Worm (Caenorhabditis elegans) whole organism, L4/young adult: Measurements from ENCODE around the gene F54B11.10.

Experiments
- W03F9.2 ChIP-seq: fragments of 150-350 bp; optimal IDR thresholded peaks from 2 replicates; lab custom pipeline; 2014; ENCODE audit warnings: missing biosample characterization, missing genetic modification characterization
- dao-5 ChIP-seq: sonication (generic microtip); optimal IDR thresholded peaks from 2 replicates; lab custom pipeline; 2016; ENCODE audit warnings: missing genotype, missing genetic modification characterization, moderate library complexity, missing compliant biosample characterization
- him-1 ChIP-seq: sonication (generic microtip); optimal IDR thresholded peaks from 2 replicates; lab custom pipeline; 2016; ENCODE audit warnings: missing genotype, missing genetic modification reagents, missing genetic modification characterization, missing compliant biosample characterization

Gene F54B11.10

ce11 chrX:13581820-13582219 is at the start of gene F54B11.10:
Gene F54B11.10 (plus strand): TSS chrX:13582120.
- no peak for TF ChIP-seq dao-5 (tag; lab: Kevin White, UChicago)
- TF ChIP-seq him-1 (tag; lab: Kevin White, UChicago): no peak
- no peak for TF ChIP-seq W03F9.2 (tag; lab: Kevin White, UChicago)

ce11 chrX:13532424-13533309 is 49.3 kb upstream of the F54B11.10 start, which contains the start of gene acr-12:
Gene acr-12 (plus strand): TSS chrX:13532853.
- TF ChIP-seq W03F9.2 (tag; lab: Kevin White, UChicago) (no peak), him-1 (tag; lab: Kevin White, UChicago) (peak; percentile 74)

- TF ChIP-seq him-1 (tag; lab: Kevin White, UChicago): no peak
- TF ChIP-seq dao-5 (tag; lab: Kevin White, UChicago): no peak
- no peak for TF ChIP-seq W03F9.2 (tag; lab: Kevin White, UChicago)
Observed at ce11 chrX:13536759-13537158, 45.2 kb upstream of the F54B11.10 start, which contains the start of gene R01E6.5. Gene R01E6.5 (plus strand): TSS chrX:13537059.

- TF ChIP-seq dao-5 (tag; lab: Kevin White, UChicago) (no peak), him-1 (tag; lab: Kevin White, UChicago) (no peak), W03F9.2 (tag; lab: Kevin White, UChicago) (no peak)
Observed at ce11 chrX:13539701-13540100, 42.2 kb upstream of the F54B11.10 start.

- TF ChIP-seq him-1 (tag; lab: Kevin White, UChicago): no peak
- TF ChIP-seq W03F9.2 (tag; lab: Kevin White, UChicago): no peak
- TF ChIP-seq dao-5 (tag; lab: Kevin White, UChicago): no peak
Observed at ce11 chrX:13541335-13541734, 40.6 kb upstream of the F54B11.10 start.

- TF ChIP-seq him-1 (tag; lab: Kevin White, UChicago) (no peak), W03F9.2 (tag; lab: Kevin White, UChicago) (no peak), dao-5 (tag; lab: Kevin White, UChicago) (no peak)
Observed at ce11 chrX:13542236-13542635, 39.7 kb upstream of the F54B11.10 start, which contains the start of gene cah-4. Gene cah-4 (plus strand): TSS chrX:13542574.

- no peak for TF ChIP-seq him-1 (tag; lab: Kevin White, UChicago)
- no peak for TF ChIP-seq W03F9.2 (tag; lab: Kevin White, UChicago)
- TF ChIP-seq dao-5 (tag; lab: Kevin White, UChicago): no peak
Observed at ce11 chrX:13542757-13543156, 39.2 kb upstream of the F54B11.10 start.

ce11 chrX:13543350-13543749 is 38.6 kb upstream of the F54B11.10 start:
- no peak for TF ChIP-seq dao-5 (tag; lab: Kevin White, UChicago)
- TF ChIP-seq W03F9.2 (tag; lab: Kevin White, UChicago): no peak
- TF ChIP-seq him-1 (tag; lab: Kevin White, UChicago): no peak

ce11 chrX:13544544-13545021 is 37.3 kb upstream of the F54B11.10 start:
- TF ChIP-seq W03F9.2 (tag; lab: Kevin White, UChicago): no peak
- TF ChIP-seq dao-5 (tag; lab: Kevin White, UChicago): no peak
- no peak for TF ChIP-seq him-1 (tag; lab: Kevin White, UChicago)

- TF ChIP-seq him-1 (tag; lab: Kevin White, UChicago) (no peak), dao-5 (tag; lab: Kevin White, UChicago) (no peak), W03F9.2 (tag; lab: Kevin White, UChicago) (no peak)
Observed at ce11 chrX:13550890-13551289, 31.0 kb upstream of the F54B11.10 start, which contains the start of gene odr-1. Gene odr-1 (minus strand): TSS chrX:13550990.

- no peak for TF ChIP-seq dao-5 (tag; lab: Kevin White, UChicago)
- no peak for TF ChIP-seq W03F9.2 (tag; lab: Kevin White, UChicago)
- TF ChIP-seq him-1 (tag; lab: Kevin White, UChicago): no peak
Observed at ce11 chrX:13555098-13555497, 26.8 kb upstream of the F54B11.10 start.

ce11 chrX:13556066-13556465 is 25.9 kb upstream of the F54B11.10 start, which contains the start of gene glb-20:
Gene glb-20 (minus strand): TSS chrX:13556166.
- no peak for TF ChIP-seq dao-5 (tag; lab: Kevin White, UChicago)
- TF ChIP-seq W03F9.2 (tag; lab: Kevin White, UChicago): no peak
- no peak for TF ChIP-seq him-1 (tag; lab: Kevin White, UChicago)

ce11 chrX:13558667-13559066 is 23.3 kb upstream of the F54B11.10 start:
- TF ChIP-seq W03F9.2 (tag; lab: Kevin White, UChicago): no peak
- no peak for TF ChIP-seq dao-5 (tag; lab: Kevin White, UChicago)
- no peak for TF ChIP-seq him-1 (tag; lab: Kevin White, UChicago)
